Worm (Caenorhabditis elegans) whole organism, L4 larva: ENCODE measurements around the gene C13G3.1.
A peak's percentile ranks its signal among the peaks of the same experiment; 100 is the strongest.

ENCODE experiments used
- D1046.2 ChIP-seq: fragments of 200-800 bp; sonication (Bioruptor generic); IDR thresholded peaks from 2 replicates; pipeline ENCODE4 v1.3.6; 2022; ENCODE audit warnings: missing genetic modification characterization, missing compliant biosample characterization
- F37D6.2 ChIP-seq: sonication (generic microtip); optimal IDR thresholded peaks from 2 replicates; lab custom pipeline; 2016; ENCODE audit warnings: mild to moderate bottlenecking, missing genetic modification characterization, missing compliant biosample characterization
- F49E8.2 ChIP-seq: sonication (generic microtip); optimal IDR thresholded peaks from 2 replicates; lab custom pipeline; 2016; ENCODE audit warnings: missing compliant biosample characterization, mild to moderate bottlenecking, missing genetic modification characterization, borderline replicate concordance
- R02D3.7 ChIP-seq: fragments of 150-350 bp; sonication (generic microtip); optimal IDR thresholded peaks from 3 replicates; lab custom pipeline; 2014; ENCODE audit warnings: missing biosample characterization, missing genetic modification characterization
- T20F7.1 ChIP-seq: fragments of 200-800 bp; sonication (Bioruptor generic); optimal IDR thresholded peaks from 2 replicates; lab custom pipeline; 2018; ENCODE audit warnings: mild to moderate bottlenecking, missing genetic modification characterization, missing compliant biosample characterization
- arid-1 ChIP-seq: fragments of 200-800 bp; sonication (Bioruptor generic); conservative IDR thresholded peaks from 2 replicates; pipeline ENCODE4 v1.3.6; 2022; ENCODE audit warnings: missing genetic modification reagents, missing genetic modification characterization, missing compliant biosample characterization
- ceh-32 ChIP-seq: sonication (generic microtip); optimal IDR thresholded peaks from 2 replicates; lab custom pipeline; 2016; ENCODE audit warnings: mild to moderate bottlenecking, missing genetic modification characterization, missing compliant biosample characterization; ENCODE audit not compliant: poor library complexity
- ceh-44 ChIP-seq: fragments of 200-800 bp; sonication (Bioruptor generic); IDR thresholded peaks from 2 replicates; pipeline ENCODE4 v1.3.6; 2022; ENCODE audit warnings: missing genetic modification reagents, missing genetic modification characterization, missing compliant biosample characterization
- ces-1 ChIP-seq: fragments of 150-350 bp; sonication (generic microtip); optimal IDR thresholded peaks from 4 replicates; lab custom pipeline; 2014; ENCODE audit warnings: missing biosample characterization, missing genetic modification reagents, missing genetic modification characterization
- cey-2 ChIP-seq: sonication (generic microtip); optimal IDR thresholded peaks from 3 replicates; lab custom pipeline; 2017; ENCODE audit warnings: missing genetic modification characterization, mild to moderate bottlenecking, missing compliant biosample characterization, antibody characterized with exemption, borderline replicate concordance; ENCODE audit not compliant: insufficient read depth
- daf-16 ChIP-seq, 3 experiments: sonication (generic microtip); optimal IDR thresholded peaks; 2 replicates each; lab custom pipeline; 2016 to 2017; ENCODE audit warnings: missing genetic modification characterization in 3 of 3, missing genetic modification reagents in 3 of 3, mild to moderate bottlenecking in 2 of 3, missing compliant biosample characterization in 2 of 3, missing biosample characterization in 1 of 3, moderate library complexity in 1 of 3
- daf-8 ChIP-seq: fragments of 200-800 bp; sonication (Bioruptor generic); IDR thresholded peaks from 2 replicates; pipeline ENCODE4 v1.3.6; 2022; ENCODE audit warnings: missing genetic modification characterization, missing compliant biosample characterization
- dmd-6 ChIP-seq: fragments of 200-800 bp; sonication (Bioruptor generic); IDR thresholded peaks from 2 replicates; pipeline ENCODE4 v1.3.6; 2022; ENCODE audit warnings: missing genetic modification reagents, missing genetic modification characterization, missing compliant biosample characterization
- dpl-1 ChIP-seq: fragments of 150-350 bp; optimal IDR thresholded peaks from 2 replicates; lab custom pipeline; 2014; ENCODE audit warnings: missing biosample characterization, missing genetic modification reagents, missing genetic modification characterization
- duxl-1 ChIP-seq: sonication (generic microtip); optimal IDR thresholded peaks from 2 replicates; lab custom pipeline; 2016; ENCODE audit warnings: mild to moderate bottlenecking, missing genetic modification characterization, moderate library complexity, missing compliant biosample characterization; ENCODE audit not compliant: poor library complexity
- egl-27 ChIP-seq: sonication (generic microtip); optimal IDR thresholded peaks from 3 replicates; lab custom pipeline; 2017; ENCODE audit warnings: missing biosample characterization, missing genetic modification reagents, missing genetic modification characterization
- gei-8 ChIP-seq: fragments of 200-800 bp; sonication (Bioruptor generic); optimal IDR thresholded peaks from 2 replicates; lab custom pipeline; 2018; ENCODE audit warnings: mild to moderate bottlenecking, missing genetic modification characterization, missing compliant biosample characterization
- hlh-30 ChIP-seq: sonication (generic microtip); optimal IDR thresholded peaks from 2 replicates; lab custom pipeline; 2017; ENCODE audit warnings: antibody characterized with exemption, mild to moderate bottlenecking, missing genetic modification characterization, missing compliant biosample characterization; ENCODE audit not compliant: insufficient read depth
- hmg-1.1 ChIP-seq: fragments of 200-800 bp; sonication (Bioruptor generic); IDR thresholded peaks from 2 replicates; pipeline ENCODE4 v1.3.6; 2022; ENCODE audit warnings: missing genetic modification reagents, missing genetic modification characterization, missing compliant biosample characterization
- jun-1 ChIP-seq: fragments of 150-350 bp; optimal IDR thresholded peaks from 2 replicates; lab custom pipeline; 2014; ENCODE audit warnings: missing biosample characterization, missing genetic modification reagents, missing genetic modification characterization
- lim-7 ChIP-seq: fragments of 200-800 bp; sonication (Bioruptor generic); IDR thresholded peaks from 2 replicates; pipeline ENCODE4 v1.3.6; 2022; ENCODE audit warnings: missing genetic modification characterization, missing compliant biosample characterization
- lin-15B ChIP-seq: fragments of 150-350 bp; sonication (generic microtip); optimal IDR thresholded peaks from 3 replicates; lab custom pipeline; 2014; ENCODE audit warnings: missing biosample characterization, missing genetic modification characterization
- lin-38 ChIP-seq: fragments of 200-800 bp; sonication (Bioruptor generic); IDR thresholded peaks from 2 replicates; pipeline ENCODE4 v1.3.6; 2022; ENCODE audit warnings: missing genetic modification reagents, missing genetic modification characterization, missing compliant biosample characterization
- lir-3 ChIP-seq: sonication (generic microtip); optimal IDR thresholded peaks from 2 replicates; lab custom pipeline; 2016; ENCODE audit warnings: mild to moderate bottlenecking, missing genetic modification characterization, missing compliant biosample characterization
- lsy-2 ChIP-seq, 2 experiments: fragments of 150-350 bp in 1 of 2; sonication (generic microtip) in 1 of 2; optimal IDR thresholded peaks; 2 replicates each; lab custom pipeline; 2014 to 2017; ENCODE audit warnings: missing biosample characterization in 2 of 2, missing genetic modification characterization in 2 of 2
- madf-5 ChIP-seq, 2 experiments: fragments of 200-800 bp; sonication (Bioruptor generic); IDR thresholded peaks; 2 replicates each; pipeline ENCODE4 v1.3.6; 2022; ENCODE audit warnings: missing compliant biosample characterization in 2 of 2, missing genetic modification characterization in 2 of 2
- madf-9 ChIP-seq: fragments of 200-800 bp; sonication (Bioruptor generic); conservative IDR thresholded peaks from 2 replicates; pipeline ENCODE4 v1.3.6; 2022; ENCODE audit warnings: missing genetic modification reagents, missing genetic modification characterization, missing compliant biosample characterization
- mdt-29 ChIP-seq: fragments of 200-800 bp; sonication (Bioruptor generic); IDR thresholded peaks from 2 replicates; pipeline ENCODE4 v1.3.6; 2022; ENCODE audit warnings: missing genetic modification reagents, missing genetic modification characterization, missing compliant biosample characterization
- mes-2 ChIP-seq: sonication (generic microtip); optimal IDR thresholded peaks from 2 replicates; lab custom pipeline; 2016; ENCODE audit warnings: missing genotype, mild to moderate bottlenecking, missing genetic modification characterization, missing compliant biosample characterization; ENCODE audit not compliant: poor library complexity, severe bottlenecking
- mxl-2 ChIP-seq: fragments of 200-800 bp; sonication (Bioruptor generic); conservative IDR thresholded peaks from 2 replicates; pipeline ENCODE4 v1.3.6; 2022; ENCODE audit warnings: missing genetic modification reagents, missing genetic modification characterization, missing compliant biosample characterization
- nhr-10 ChIP-seq: fragments of 150-350 bp; optimal IDR thresholded peaks from 2 replicates; lab custom pipeline; 2014; ENCODE audit warnings: missing biosample characterization, missing genetic modification characterization
- nhr-11 ChIP-seq: fragments of 150-350 bp; optimal IDR thresholded peaks from 2 replicates; lab custom pipeline; 2014; ENCODE audit warnings: missing biosample characterization, missing genetic modification characterization
- nhr-111 ChIP-seq: fragments of 200-800 bp; sonication (Bioruptor generic); optimal IDR thresholded peaks from 2 replicates; lab custom pipeline; 2018; ENCODE audit warnings: mild to moderate bottlenecking, missing genetic modification characterization, missing compliant biosample characterization
- nhr-237 ChIP-seq: sonication (generic microtip); optimal IDR thresholded peaks from 2 replicates; lab custom pipeline; 2017; ENCODE audit warnings: missing biosample characterization, missing genetic modification characterization
- nhr-28 ChIP-seq: fragments of 150-350 bp; optimal IDR thresholded peaks from 2 replicates; lab custom pipeline; 2014; ENCODE audit warnings: missing biosample characterization, missing genetic modification characterization
- nhr-77 ChIP-seq: fragments of 150-350 bp; optimal IDR thresholded peaks from 2 replicates; lab custom pipeline; 2014; ENCODE audit warnings: missing biosample characterization, missing genetic modification characterization
- pha-4 ChIP-seq, 2 experiments: fragments of 150-350 bp in 1 of 2; fragments of 200-800 bp in 1 of 2; sonication (Bioruptor generic) in 1 of 2; IDR thresholded peaks in 1 of 2; optimal IDR thresholded peaks in 1 of 2; 2 replicates each; pipeline versions ENCODE4 v1.3.6 to Lab custom; 2014 to 2022; ENCODE audit warnings: missing genetic modification characterization in 2 of 2, missing genetic modification reagents in 2 of 2, missing biosample characterization in 1 of 2, missing compliant biosample characterization in 1 of 2
- php-3 ChIP-seq: fragments of 200-800 bp; sonication (Bioruptor generic); IDR thresholded peaks from 2 replicates; pipeline ENCODE4 v1.3.6; 2022; ENCODE audit warnings: missing genetic modification reagents, missing genetic modification characterization, missing compliant biosample characterization
- saeg-2 ChIP-seq: fragments of 200-800 bp; sonication (Bioruptor generic); IDR thresholded peaks from 2 replicates; pipeline ENCODE4 v1.3.6; 2022; ENCODE audit warnings: missing genetic modification reagents, missing genetic modification characterization, missing compliant biosample characterization
- snpc-4 ChIP-seq: fragments of 150-350 bp; optimal IDR thresholded peaks from 2 replicates; lab custom pipeline; 2014; ENCODE audit warnings: missing biosample characterization, missing genetic modification characterization
- spr-1 ChIP-seq: sonication (generic microtip); optimal IDR thresholded peaks from 2 replicates; lab custom pipeline; 2016; ENCODE audit warnings: mild to moderate bottlenecking, missing genetic modification characterization, missing compliant biosample characterization
- spr-3 ChIP-seq: fragments of 200-800 bp; sonication (Bioruptor generic); optimal IDR thresholded peaks from 2 replicates; lab custom pipeline; 2018; ENCODE audit warnings: mild to moderate bottlenecking, missing genetic modification characterization, missing compliant biosample characterization
- tag-97 ChIP-seq: fragments of 200-800 bp; sonication (Bioruptor generic); IDR thresholded peaks from 2 replicates; pipeline ENCODE4 v1.3.6; 2022; ENCODE audit warnings: missing genetic modification characterization, missing compliant biosample characterization
- unc-62 ChIP-seq, 3 experiments: fragments of 150-350 bp in 1 of 3; sonication (generic microtip); optimal IDR thresholded peaks in 2 of 3; peaks in 1 of 3; 1 replicate in 1 of 3; 2 replicates in 2 of 3; lab custom pipeline; 2014 to 2017; ENCODE audit warnings: missing biosample characterization in 3 of 3, missing genetic modification characterization in 3 of 3, missing genetic modification reagents in 3 of 3, missing genotype in 1 of 3
- zfp-2 ChIP-seq: sonication (generic microtip); optimal IDR thresholded peaks from 2 replicates; lab custom pipeline; 2016; ENCODE audit warnings: mild to moderate bottlenecking, missing genetic modification characterization, missing compliant biosample characterization
- zfp-3 ChIP-seq: fragments of 200-800 bp; sonication (Bioruptor generic); conservative IDR thresholded peaks from 2 replicates; pipeline ENCODE4 v1.3.6; 2022; ENCODE audit warnings: missing genetic modification reagents, missing genetic modification characterization, missing compliant biosample characterization
- zip-11 ChIP-seq: fragments of 200-800 bp; sonication (Bioruptor generic); IDR thresholded peaks from 2 replicates; pipeline ENCODE4 v1.3.6; 2022; ENCODE audit warnings: missing genetic modification characterization, missing compliant biosample characterization
- ztf-11 ChIP-seq: fragments of 150-350 bp; optimal IDR thresholded peaks from 2 replicates; lab custom pipeline; 2014; ENCODE audit warnings: missing biosample characterization, missing genetic modification characterization
- ztf-7 ChIP-seq: fragments of 150-350 bp; optimal IDR thresholded peaks from 2 replicates; lab custom pipeline; 2014; ENCODE audit warnings: missing biosample characterization, missing genetic modification characterization

C13G3.1 gene

DNA sequence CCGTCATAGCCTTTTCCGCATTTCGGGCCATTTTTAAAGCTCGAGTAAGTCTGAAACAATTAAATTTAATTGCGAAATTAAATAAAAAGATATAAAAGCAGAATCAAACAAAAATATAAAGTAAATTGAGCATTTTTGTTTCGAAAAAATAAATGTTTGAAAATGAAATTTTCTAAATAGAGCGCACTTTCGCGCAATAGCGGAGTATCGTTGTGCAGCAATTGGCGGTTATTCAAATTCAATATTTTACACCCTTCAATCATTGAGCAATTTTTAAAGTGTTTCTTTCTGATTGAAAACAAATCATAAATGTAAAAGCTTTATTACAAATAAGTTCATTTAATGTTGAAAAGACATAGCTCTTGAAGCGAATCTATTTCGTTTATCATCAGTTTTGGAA is 11.6 kb downstream of the C13G3.1 start, which contains the start of gene isy-1:
isy-1 (minus strand) TSS at position 50 of the 400 bp plus-strand sequence.
- TF ChIP-seq php-3 (GFP tag; lab: Robert Waterston, UW) (no peak), spr-3 (GFP tag; lab: Kevin White, UChicago) (no peak), nhr-28 (tag; lab: Kevin White, UChicago) (peak; percentile 53), hlh-30 (tag; lab: Kevin White, UChicago) (peak; percentile 54), zfp-2 (no peak), T20F7.1 (GFP tag; lab: Kevin White, UChicago) (peak; percentile 96), nhr-237 (tag; lab: Kevin White, UChicago) (no peak), gei-8 (GFP tag; lab: Kevin White, UChicago) (no peak), jun-1 (tag; lab: Kevin White, UChicago) (no peak), dmd-6 (GFP tag; lab: Robert Waterston, UW) (no peak), duxl-1 (no peak), egl-27 (tag; lab: Kevin White, UChicago) (no peak), daf-8 (GFP tag; lab: Robert Waterston, UW) (no peak), lim-7 (GFP tag; lab: Robert Waterston, UW) (no peak), arid-1 (GFP tag; lab: Robert Waterston, UW) (no peak), hmg-1.1 (GFP tag; lab: Robert Waterston, UW) (0 out of 2 replicates have a peak, but pooled peaks have one; percentile 18), mes-2 (no peak), F49E8.2 (no peak), mdt-29 (GFP tag; lab: Robert Waterston, UW) (no peak), ceh-44 (GFP tag; lab: Robert Waterston, UW) (no peak), madf-9 (no peak), mxl-2 (GFP tag; lab: Robert Waterston, UW) (no peak), unc-62 (GFP tag; optimal IDR thresholded peaks at IDR 0.05 in 1 of 2; lab: Kevin White, UChicago) (no peak), unc-62 (tag; optimal IDR thresholded peaks at IDR 0.05; lab: Kevin White, UChicago) (no peak), spr-1 (tag; lab: Kevin White, UChicago) (no peak), pha-4 (GFP tag; IDR thresholded peaks at IDR 0.05; lab: Robert Waterston, UW) (no peak), pha-4 (tag; optimal IDR thresholded peaks at IDR 0.05; lab: Kevin White, UChicago) (peak; percentile 13), ztf-11 (no peak), zfp-3 (GFP tag; lab: Robert Waterston, UW) (no peak), cey-2 (tag; lab: Kevin White, UChicago) (no peak), tag-97 (no peak), nhr-77 (tag; lab: Kevin White, UChicago) (peak; percentile 60), daf-16 (GFP tag; optimal IDR thresholded peaks at IDR 0.05; lab: Kevin White, UChicago) (no peak), daf-16 (tag; optimal IDR thresholded peaks at IDR 0.05; lab: Kevin White, UChicago) (peak; percentile 19), lin-38 (GFP tag; lab: Robert Waterston, UW) (peak; percentile 89), nhr-111 (GFP tag; lab: Kevin White, UChicago) (no peak), ztf-7 (tag; lab: Kevin White, UChicago) (no peak), madf-5 (GFP tag; IDR thresholded peaks at IDR 0.05; lab: Robert Waterston, UW) (no peak), D1046.2 (GFP tag; lab: Robert Waterston, UW) (no peak), nhr-11 (tag; lab: Kevin White, UChicago) (no peak), lir-3 (tag; lab: Kevin White, UChicago) (no peak), snpc-4 (tag; lab: Kevin White, UChicago) (no peak), dpl-1 (peak; percentile 94), lin-15B (tag; lab: Kevin White, UChicago) (peak; percentile 34), R02D3.7 (tag; lab: Kevin White, UChicago) (no peak), ces-1 (GFP tag; lab: Kevin White, UChicago) (peak; percentile 32), nhr-10 (no peak), zip-11 (GFP tag; lab: Robert Waterston, UW) (no peak), saeg-2 (GFP tag; lab: Robert Waterston, UW) (no peak), F37D6.2 (tag; lab: Kevin White, UChicago) (no peak), lsy-2 (tag; optimal IDR thresholded peaks at IDR 0.05; lab: Kevin White, UChicago) (peak in 1 of 2 experiments; percentile 86), ceh-32 (tag; lab: Kevin White, UChicago) (no peak)
